Worm (Caenorhabditis elegans): Measurements from ENCODE around the gene Y73B6BL.37.

Gene Y73B6BL.37

ce11 chrIV:6517859-6518258 lies 30.7 kb downstream of the Y73B6BL.37 start, which contains the start of gene C01G5.7:
Gene C01G5.7 (plus strand): TSS chrIV:6518159.
- TF ChIP-seq lim-7 (GFP tag; IDR thresholded peaks at IDR 0.05): no peak
- no peak for TF ChIP-seq lin-38 (GFP tag; IDR thresholded peaks at IDR 0.05)
- TF ChIP-seq nhr-41 (GFP tag; IDR thresholded peaks at IDR 0.05): no peak
- TF ChIP-seq zip-2 (tag; optimal IDR thresholded peaks at IDR 0.05): no peak
- no peak for TF ChIP-seq zfp-2 (tag; optimal IDR thresholded peaks at IDR 0.05)
- no peak for TF ChIP-seq nhr-42 (GFP tag; IDR thresholded peaks at IDR 0.05)
- no peak for TF ChIP-seq dve-1 (tag; optimal IDR thresholded peaks at IDR 0.05; ENCODE audit: insufficient read depth)
- TF ChIP-seq arid-1 (GFP tag; conservative IDR thresholded peaks at IDR 0.05): no peak
- TF ChIP-seq nhr-11 (tag; optimal IDR thresholded peaks at IDR 0.05): no peak
- no peak for TF ChIP-seq lin-29 (GFP tag; IDR thresholded peaks at IDR 0.05)

ce11 chrIV:6519593-6519992 lies 32.4 kb downstream of the Y73B6BL.37 start, which contains the start of gene C01G5.9:
Gene C01G5.9 (plus strand): TSS chrIV:6519893.
- no peak for TF ChIP-seq T26A8.4 (GFP tag; IDR thresholded peaks at IDR 0.05)
- TF ChIP-seq ceh-44 (GFP tag; IDR thresholded peaks at IDR 0.05): no peak
- TF ChIP-seq aha-1 (tag): no peak
- no peak for TF ChIP-seq F37D6.2 (tag; optimal IDR thresholded peaks at IDR 0.05)
- TF ChIP-seq madf-9 (GFP tag; conservative IDR thresholded peaks at IDR 0.05): no peak

DNA sequence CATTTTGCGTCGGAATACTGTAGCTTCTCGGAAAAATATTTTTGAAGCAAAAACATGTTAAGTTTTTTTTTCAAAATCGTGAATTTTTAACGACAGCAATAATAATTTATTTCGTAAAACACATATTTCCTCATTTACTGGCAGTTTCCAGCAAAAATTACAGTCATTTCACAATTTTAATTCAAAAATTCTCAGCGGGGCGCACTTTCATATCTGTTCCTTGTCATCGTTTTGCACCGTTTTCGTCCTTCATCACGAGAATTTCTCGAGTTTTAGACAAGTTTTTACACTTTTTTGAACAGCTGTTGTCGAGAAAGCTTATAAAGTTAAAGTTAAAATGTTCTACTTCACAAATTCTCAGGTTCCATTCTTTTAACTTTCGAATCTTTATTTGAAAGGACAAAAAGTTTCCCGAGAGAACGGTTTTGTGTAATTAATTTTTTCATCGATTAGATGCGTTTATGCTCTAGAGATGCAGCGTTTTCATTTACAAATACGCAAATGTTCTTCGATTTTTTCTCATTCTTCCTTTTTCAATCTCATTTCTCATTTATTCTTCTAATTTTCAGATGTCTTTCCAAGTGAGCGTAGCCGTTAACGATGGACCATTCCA lies 35.3 kb downstream of the Y73B6BL.37 start, which contains the start of gene ddi-1:
Gene ddi-1, plus strand, starts transcription at position 563 of the 613 bp plus-strand sequence.
- TF ChIP-seq daf-12 (tag; optimal IDR thresholded peaks at IDR 0.05) (no peak), lin-38 (GFP tag; IDR thresholded peaks at IDR 0.05) (peak; percentile 33), hlh-30 (tag; optimal IDR thresholded peaks at IDR 0.05; ENCODE audit: insufficient read depth) (peak; percentile 82)

DNA sequence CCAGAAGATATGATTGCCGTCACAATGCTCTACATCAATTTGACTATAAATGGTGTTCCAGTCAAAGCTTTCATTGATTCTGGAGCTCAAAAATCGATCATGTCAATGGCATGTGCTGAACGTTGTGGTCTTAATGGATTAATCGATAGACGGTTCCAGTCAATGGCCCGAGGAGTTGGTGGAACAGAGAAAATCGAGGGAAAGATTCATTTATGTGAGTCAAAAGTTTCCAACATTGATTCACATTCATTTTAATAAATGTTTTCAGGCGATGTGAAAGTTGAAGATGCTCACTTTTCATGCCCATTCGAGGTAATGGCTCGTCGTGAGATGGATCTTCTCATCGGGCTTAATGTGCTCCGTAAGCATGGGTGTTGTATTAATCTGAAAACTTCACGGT lies 36.6 kb downstream of the Y73B6BL.37 start:
- TF ChIP-seq lim-7 (GFP tag; IDR thresholded peaks at IDR 0.05) (no peak), madf-9 (GFP tag; conservative IDR thresholded peaks at IDR 0.05) (no peak), zag-1 (tag; optimal IDR thresholded peaks at IDR 0.05) (no peak), lin-15B (tag; optimal IDR thresholded peaks at IDR 0.05) (no peak), unc-62 (GFP tag; optimal IDR thresholded peaks at IDR 0.05 in 1 of 2) (peak in 1 of 2 experiments; percentile 94), unc-62 (tag; optimal IDR thresholded peaks at IDR 0.05) (no peak), fos-1 (tag; optimal IDR thresholded peaks at IDR 0.05) (no peak), ama-1 (optimal IDR thresholded peaks at IDR 0.05) (no peak), nhr-25 (tag; optimal IDR thresholded peaks at IDR 0.05; ENCODE audit: borderline replicate concordance, insufficient read depth) (no peak), mep-1 (tag; optimal IDR thresholded peaks at IDR 0.05) (no peak)

DNA sequence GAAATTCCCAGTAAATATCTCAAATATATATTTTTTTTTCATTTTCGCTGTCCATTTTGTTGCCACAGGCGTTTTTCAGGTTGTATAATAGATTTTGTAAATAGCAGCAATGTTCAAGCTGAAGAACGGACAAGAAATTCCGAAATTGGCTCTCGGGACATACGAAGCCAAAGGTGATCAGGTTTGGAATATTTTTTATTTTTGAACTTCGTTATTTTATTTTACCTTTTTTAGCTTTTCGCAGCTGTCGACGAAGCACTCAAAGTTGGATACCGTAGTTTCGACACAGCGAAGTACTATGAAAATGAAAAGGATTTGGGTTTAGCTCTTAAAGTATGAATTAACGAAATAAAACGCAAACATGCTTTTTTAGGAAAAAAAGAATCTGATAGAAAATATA lies 37.4 kb downstream of the Y73B6BL.37 start, which contains the start of gene C01G5.5:
Gene C01G5.5, plus strand, starts transcription at position 80 of the 400 bp plus-strand sequence.
- TF ChIP-seq mep-1 (tag; optimal IDR thresholded peaks at IDR 0.05) (no peak), nhr-41 (GFP tag; IDR thresholded peaks at IDR 0.05) (no peak), aha-1 (tag) (peak; percentile 59), nhr-25 (tag; optimal IDR thresholded peaks at IDR 0.05; ENCODE audit: borderline replicate concordance, insufficient read depth) (no peak), mes-2 (tag; optimal IDR thresholded peaks at IDR 0.05; ENCODE audit: poor library complexity, severe bottlenecking) (peak; percentile 15), daf-19 (GFP tag; conservative IDR thresholded peaks at IDR 0.05) (no peak), lin-13 (GFP tag; optimal IDR thresholded peaks at IDR 0.05) (no peak), ztf-7 (tag; optimal IDR thresholded peaks at IDR 0.05) (no peak), zip-11 (GFP tag; IDR thresholded peaks at IDR 0.05) (no peak), lin-15B (tag; optimal IDR thresholded peaks at IDR 0.05) (no peak), daf-12 (tag; optimal IDR thresholded peaks at IDR 0.05) (no peak), snpc-1.2 (GFP tag; IDR thresholded peaks at IDR 0.05) (0 out of 2 replicates have a peak, but pooled peaks have one; percentile 32)
